Worm (Caenorhabditis elegans) whole organism, L2 larva: ENCODE measurements around the gene T10H9.1.
A peak's percentile ranks its signal among the peaks of the same experiment; 100 is the strongest.

Experiments used
- C34F6.9 ChIP-seq: fragments of 150-350 bp; optimal IDR thresholded peaks from 2 replicates; lab custom pipeline; 2014; ENCODE audit warnings: missing biosample characterization, missing genetic modification characterization
- F13H6.1 ChIP-seq: sonication (generic microtip); optimal IDR thresholded peaks from 2 replicates; lab custom pipeline; 2016; ENCODE audit warnings: missing genetic modification characterization, missing compliant biosample characterization
- R02D3.7 ChIP-seq: fragments of 150-350 bp; optimal IDR thresholded peaks from 2 replicates; lab custom pipeline; 2014; ENCODE audit warnings: missing biosample characterization, missing genetic modification characterization
- Y55F3AM.14 ChIP-seq: fragments of 200-800 bp; sonication (Bioruptor generic); optimal IDR thresholded peaks from 2 replicates; lab custom pipeline; 2018; ENCODE audit warnings: mild to moderate bottlenecking, missing genetic modification characterization, missing compliant biosample characterization
- alr-1 ChIP-seq: fragments of 150-350 bp; optimal IDR thresholded peaks from 2 replicates; lab custom pipeline; 2014; ENCODE audit warnings: missing biosample characterization, missing genetic modification characterization
- aly-2 ChIP-seq: fragments of 150-350 bp; optimal IDR thresholded peaks from 2 replicates; lab custom pipeline; 2014; ENCODE audit warnings: missing biosample characterization, missing genetic modification characterization
- ama-1 ChIP-seq: fragments of 150-350 bp; optimal IDR thresholded peaks from 2 replicates; lab custom pipeline; 2018; ENCODE audit warnings: inconsistent platforms
- blmp-1 ChIP-seq: sonication (generic microtip); optimal IDR thresholded peaks from 2 replicates; lab custom pipeline; 2017; ENCODE audit warnings: missing genetic modification characterization, mild to moderate bottlenecking, missing compliant biosample characterization, antibody characterized with exemption, moderate library complexity; ENCODE audit not compliant: insufficient read depth
- ceh-82 ChIP-seq: fragments of 150-350 bp; optimal IDR thresholded peaks from 2 replicates; lab custom pipeline; 2014; ENCODE audit warnings: missing biosample characterization, missing genetic modification characterization
- crh-2 ChIP-seq: sonication (generic microtip); optimal IDR thresholded peaks from 2 replicates; lab custom pipeline; 2017; ENCODE audit warnings: missing biosample characterization, missing genetic modification characterization
- dmd-4 ChIP-seq: sonication (generic microtip); optimal IDR thresholded peaks from 2 replicates; lab custom pipeline; 2017; ENCODE audit warnings: missing biosample characterization, missing genetic modification characterization
- elt-3 ChIP-seq: sonication (generic microtip); optimal IDR thresholded peaks from 2 replicates; lab custom pipeline; 2017; ENCODE audit warnings: missing biosample characterization, missing genetic modification characterization
- fos-1 ChIP-seq: fragments of 150-350 bp; optimal IDR thresholded peaks from 2 replicates; lab custom pipeline; 2014; ENCODE audit warnings: missing biosample characterization, missing genetic modification characterization
- gmeb-1 ChIP-seq: fragments of 150-350 bp; optimal IDR thresholded peaks from 2 replicates; lab custom pipeline; 2014; ENCODE audit warnings: missing biosample characterization, missing genetic modification characterization
- lin-11 ChIP-seq: fragments of 150-350 bp; sonication (generic microtip); optimal IDR thresholded peaks from 2 replicates; lab custom pipeline; 2014; ENCODE audit warnings: missing biosample characterization, missing genetic modification characterization, inconsistent platforms, mixed read lengths
- lin-13 ChIP-seq: fragments of 150-350 bp; optimal IDR thresholded peaks from 2 replicates; lab custom pipeline; 2014; ENCODE audit warnings: missing biosample characterization, missing genetic modification reagents, missing genetic modification characterization
- lin-39 ChIP-seq: fragments of 150-350 bp; optimal IDR thresholded peaks from 2 replicates; lab custom pipeline; 2014; ENCODE audit warnings: missing biosample characterization, missing genetic modification reagents, missing genetic modification characterization
- lsy-2 ChIP-seq, 2 experiments: fragments of 150-350 bp in 1 of 2; sonication (generic microtip) in 1 of 2; optimal IDR thresholded peaks; 2 replicates each; lab custom pipeline; 2014 to 2017; ENCODE audit warnings: missing biosample characterization in 2 of 2, missing genetic modification characterization in 2 of 2
- mbf-1 ChIP-seq: sonication (generic microtip); optimal IDR thresholded peaks from 2 replicates; lab custom pipeline; 2017; ENCODE audit warnings: missing biosample characterization, missing genetic modification characterization
- mdl-1 ChIP-seq, 2 experiments: fragments of 150-350 bp in 1 of 2; sonication (generic microtip) in 1 of 2; optimal IDR thresholded peaks; 2 replicates each; lab custom pipeline; 2017; ENCODE audit warnings: missing biosample characterization in 2 of 2, missing genetic modification characterization in 2 of 2
- nhr-10 ChIP-seq: sonication (generic microtip); optimal IDR thresholded peaks from 2 replicates; lab custom pipeline; 2017; ENCODE audit warnings: missing biosample characterization, missing genetic modification characterization
- nhr-11 ChIP-seq: fragments of 150-350 bp; optimal IDR thresholded peaks from 2 replicates; lab custom pipeline; 2014; ENCODE audit warnings: missing biosample characterization, missing genetic modification characterization
- nhr-12 ChIP-seq: fragments of 150-350 bp; optimal IDR thresholded peaks from 2 replicates; lab custom pipeline; 2014; ENCODE audit warnings: missing biosample characterization, missing genetic modification characterization
- nhr-129 ChIP-seq: fragments of 150-350 bp; optimal IDR thresholded peaks from 2 replicates; lab custom pipeline; 2014; ENCODE audit warnings: missing biosample characterization, missing genetic modification characterization
- nhr-21 ChIP-seq: fragments of 150-350 bp; optimal IDR thresholded peaks from 2 replicates; lab custom pipeline; 2014; ENCODE audit warnings: missing biosample characterization, missing genetic modification characterization
- nhr-237 ChIP-seq: fragments of 150-350 bp; optimal IDR thresholded peaks from 2 replicates; lab custom pipeline; 2014; ENCODE audit warnings: missing biosample characterization, missing genetic modification characterization
- nhr-25 ChIP-seq: fragments of 150-350 bp; sonication (generic microtip); optimal IDR thresholded peaks from 3 replicates; lab custom pipeline; 2014; ENCODE audit warnings: missing biosample characterization, missing genetic modification characterization
- nhr-6 ChIP-seq: fragments of 150-350 bp; optimal IDR thresholded peaks from 2 replicates; lab custom pipeline; 2014; ENCODE audit warnings: missing biosample characterization, missing genetic modification characterization
- peb-1 ChIP-seq: fragments of 150-350 bp; optimal IDR thresholded peaks from 2 replicates; lab custom pipeline; 2014; ENCODE audit warnings: missing biosample characterization, missing genetic modification characterization
- sem-4 ChIP-seq: fragments of 150-350 bp; optimal IDR thresholded peaks from 2 replicates; lab custom pipeline; 2014; ENCODE audit warnings: missing biosample characterization, missing genetic modification reagents, missing genetic modification characterization
- sma-3 ChIP-seq: sonication (generic microtip); optimal IDR thresholded peaks from 2 replicates; lab custom pipeline; 2016; ENCODE audit warnings: missing genetic modification reagents, missing genetic modification characterization, missing compliant biosample characterization
- sma-9 ChIP-seq, 2 experiments: fragments of 150-350 bp in 1 of 2; sonication (generic microtip) in 1 of 2; optimal IDR thresholded peaks; 2 replicates each; lab custom pipeline; 2014 to 2016; ENCODE audit warnings: missing genetic modification characterization in 2 of 2, mild to moderate bottlenecking in 1 of 2, missing biosample characterization in 1 of 2, missing compliant biosample characterization in 1 of 2, missing genetic modification reagents in 1 of 2, moderate library complexity in 1 of 2
- snpc-4 ChIP-seq: fragments of 150-350 bp; optimal IDR thresholded peaks from 2 replicates; lab custom pipeline; 2014; ENCODE audit warnings: missing biosample characterization, missing genetic modification characterization
- unc-39 ChIP-seq: fragments of 150-350 bp; optimal IDR thresholded peaks from 2 replicates; lab custom pipeline; 2014; ENCODE audit warnings: missing biosample characterization, missing genetic modification characterization
- unc-55 ChIP-seq: fragments of 150-350 bp; sonication (generic microtip); optimal IDR thresholded peaks from 3 replicates; lab custom pipeline; 2014; ENCODE audit warnings: missing biosample characterization, missing genetic modification reagents, missing genetic modification characterization
- unc-62 ChIP-seq: fragments of 150-350 bp; optimal IDR thresholded peaks from 2 replicates; lab custom pipeline; 2014; ENCODE audit warnings: missing biosample characterization, missing genetic modification reagents, missing genetic modification characterization
- ztf-1 ChIP-seq: fragments of 200-800 bp; sonication (Bioruptor generic); conservative IDR thresholded peaks from 2 replicates; pipeline ENCODE4 v1.3.6; 2022; ENCODE audit warnings: missing genetic modification characterization, missing compliant biosample characterization
- ztf-4 ChIP-seq: fragments of 150-350 bp; optimal IDR thresholded peaks from 2 replicates; lab custom pipeline; 2014; ENCODE audit warnings: missing biosample characterization, missing genetic modification characterization

Gene T10H9.1

DNA sequence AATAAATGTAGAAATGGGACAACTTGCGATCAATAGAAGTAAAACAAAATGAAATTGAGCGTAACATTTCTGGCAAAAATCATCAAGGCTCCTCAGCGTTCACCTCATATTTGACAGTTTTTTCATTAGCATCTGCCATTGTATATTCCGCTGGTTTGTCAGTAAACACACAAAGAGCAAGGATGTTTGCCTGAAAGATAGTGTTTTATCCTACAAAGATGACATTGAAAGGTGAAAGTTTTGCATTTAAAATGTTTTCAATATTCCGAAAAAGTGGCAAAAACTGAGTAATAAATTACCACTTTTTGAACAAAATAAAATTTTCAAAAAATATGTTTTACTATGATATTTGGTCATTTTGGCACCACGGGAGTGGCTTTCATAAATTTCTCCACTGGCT, 36.5 kb downstream of the T10H9.1 start:
- TF ChIP-seq crh-2 (tag; lab: Kevin White, UChicago) (no peak), ceh-82 (tag; lab: Kevin White, UChicago) (no peak), R02D3.7 (no peak), blmp-1 (tag; lab: Kevin White, UChicago) (no peak), sem-4 (tag; lab: Kevin White, UChicago) (no peak)

DNA sequence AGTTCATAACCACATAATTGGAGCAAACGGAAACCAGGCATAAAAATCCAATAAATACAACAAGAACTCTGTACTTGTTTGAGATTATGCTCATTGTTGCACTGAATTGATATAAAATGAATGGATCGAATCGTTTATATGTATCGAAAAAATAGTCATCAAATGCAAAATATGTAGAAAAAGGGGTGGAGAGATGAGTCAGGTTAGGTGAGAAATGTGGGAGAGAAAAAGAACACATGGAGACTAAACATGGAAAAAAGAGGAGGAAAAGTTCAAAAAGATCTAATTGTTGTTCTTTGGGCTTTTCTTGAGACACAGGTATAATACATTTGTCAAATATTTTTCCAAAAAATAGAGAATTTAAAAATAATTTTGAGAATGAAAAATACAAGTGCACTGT, 39.0 kb downstream of the T10H9.1 start, which contains the start of gene K11G9.5:
TSS of gene K11G9.5 (minus strand) at position 101 of the 400 bp plus-strand sequence.
- TF ChIP-seq ztf-4 = no peak
- no peak for TF ChIP-seq ama-1 (lab: Kevin White, UChicago)
- TF ChIP-seq F13H6.1 (tag; lab: Kevin White, UChicago) = no peak
- no peak for TF ChIP-seq elt-3 (tag; lab: Kevin White, UChicago)
- no peak for TF ChIP-seq ceh-82 (tag; lab: Kevin White, UChicago)
- TF ChIP-seq lsy-2 (tag; optimal IDR thresholded peaks at IDR 0.05; lab: Kevin White, UChicago) = no peak
- no peak for TF ChIP-seq unc-62
- TF ChIP-seq nhr-10 (tag; lab: Kevin White, UChicago) = no peak
- TF ChIP-seq aly-2 (tag; lab: Kevin White, UChicago) = no peak
- no peak for TF ChIP-seq sma-9 (GFP tag; optimal IDR thresholded peaks at IDR 0.05; lab: Kevin White, UChicago)
- TF ChIP-seq sma-9 (tag; optimal IDR thresholded peaks at IDR 0.05; lab: Kevin White, UChicago) = no peak
- no peak for TF ChIP-seq Y55F3AM.14
- TF ChIP-seq blmp-1 (tag; lab: Kevin White, UChicago) = no peak
- no peak for TF ChIP-seq lin-39 (tag; lab: Kevin White, UChicago)
- TF ChIP-seq alr-1 (tag; lab: Kevin White, UChicago) = no peak
- TF ChIP-seq gmeb-1 (tag; lab: Kevin White, UChicago) = no peak
- TF ChIP-seq C34F6.9 (tag; lab: Kevin White, UChicago) = no peak
- TF ChIP-seq nhr-21 (tag; lab: Kevin White, UChicago) = no peak
- TF ChIP-seq mdl-1 (tag; optimal IDR thresholded peaks at IDR 0.05; lab: Kevin White, UChicago) = no peak

DNA sequence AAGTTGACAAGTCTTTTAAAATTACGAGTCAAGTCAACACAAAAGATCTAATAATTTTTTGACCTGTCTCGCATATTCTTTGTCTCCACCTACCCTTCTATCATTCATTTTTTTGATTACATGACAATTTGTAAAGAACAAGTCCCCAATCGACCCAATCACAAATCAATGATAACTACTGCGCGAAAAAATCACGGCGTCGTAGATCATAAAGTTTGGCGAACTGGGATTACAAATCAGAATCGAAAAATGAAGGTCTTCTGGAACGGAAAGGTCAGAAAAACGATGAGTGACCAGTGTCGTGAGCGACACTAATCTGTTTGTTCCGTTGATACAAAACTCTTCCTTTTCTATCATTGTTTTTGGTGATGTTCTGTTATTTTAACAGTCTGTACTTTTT, 40.7 kb downstream of the T10H9.1 start:
- TF ChIP-seq F13H6.1 (tag; lab: Kevin White, UChicago) (no peak), nhr-10 (tag; lab: Kevin White, UChicago) (no peak), sma-3 (GFP tag; lab: Kevin White, UChicago) (peak; percentile 62), mbf-1 (tag; lab: Kevin White, UChicago) (no peak), nhr-25 (tag; lab: Kevin White, UChicago) (peak; percentile 39), ceh-82 (tag; lab: Kevin White, UChicago) (no peak), nhr-6 (no peak), lin-11 (tag; lab: Kevin White, UChicago) (no peak)

DNA sequence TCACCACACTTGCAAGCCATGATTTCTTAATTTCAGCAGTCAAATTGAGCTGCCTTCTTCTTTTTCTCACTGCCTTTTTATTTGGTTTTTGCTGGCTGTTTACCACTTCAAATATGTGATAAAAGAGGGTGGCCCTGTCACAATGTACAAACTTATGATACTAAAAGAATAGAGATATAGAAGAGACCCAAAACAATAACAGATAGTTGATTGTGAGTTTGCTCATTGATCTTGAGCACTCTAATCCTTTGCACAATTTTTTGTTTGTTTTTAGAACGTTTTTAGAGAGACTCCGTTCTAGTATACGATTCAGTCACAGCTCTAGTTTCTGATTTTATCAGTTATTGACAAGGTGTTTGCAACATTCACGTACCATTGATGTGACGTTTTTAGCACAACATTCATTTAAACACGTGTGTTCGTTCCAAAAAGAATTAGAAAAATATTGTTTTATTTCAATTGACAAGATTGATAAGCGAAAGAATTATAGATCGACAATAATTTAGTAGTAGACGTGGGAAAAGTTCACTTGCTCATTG, 42.5 kb downstream of the T10H9.1 start, which contains the start of gene mtl-1:
TSS of gene mtl-1 (minus strand) at position 51 of the 539 bp plus-strand sequence.
- TF ChIP-seq ztf-1 (GFP tag; lab: Robert Waterston, UW) (no peak), unc-62 (no peak), unc-55 (GFP tag; lab: Kevin White, UChicago) (no peak), mbf-1 (tag; lab: Kevin White, UChicago) (no peak), nhr-129 (tag; lab: Kevin White, UChicago) (no peak), nhr-6 (no peak), sem-4 (tag; lab: Kevin White, UChicago) (no peak), ama-1 (lab: Kevin White, UChicago) (no peak), nhr-21 (tag; lab: Kevin White, UChicago) (no peak), mdl-1 (tag; optimal IDR thresholded peaks at IDR 0.05; lab: Kevin White, UChicago) (no peak), fos-1 (no peak), aly-2 (tag; lab: Kevin White, UChicago) (no peak)

DNA sequence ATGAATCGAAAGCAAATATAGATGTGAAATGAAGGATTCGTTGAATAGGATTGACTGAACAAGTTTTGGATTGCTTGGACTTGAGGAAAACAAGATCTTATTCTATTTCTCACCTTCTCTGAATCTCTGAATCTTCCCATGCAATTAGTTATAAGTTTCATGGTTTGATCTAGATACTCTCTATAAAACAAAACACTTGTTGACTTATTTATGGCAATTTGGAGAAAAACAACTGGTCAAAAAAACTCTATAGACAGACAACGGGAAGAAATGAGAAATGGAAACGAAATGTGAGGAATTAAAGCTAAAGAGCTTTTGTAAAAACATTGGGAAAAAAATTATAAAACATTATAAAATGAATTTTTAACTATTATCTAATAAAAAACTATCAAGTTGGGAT, 45.3 kb downstream of the T10H9.1 start, which contains the start of gene W02F12.8:
TSS of gene W02F12.8 (minus strand) at position 101 of the 400 bp plus-strand sequence.
- TF ChIP-seq lin-13 (no peak), nhr-237 (tag; lab: Kevin White, UChicago) (no peak), nhr-6 (no peak), crh-2 (tag; lab: Kevin White, UChicago) (no peak), peb-1 (tag; lab: Kevin White, UChicago) (no peak), nhr-11 (tag; lab: Kevin White, UChicago) (no peak), snpc-4 (tag; lab: Kevin White, UChicago) (no peak), nhr-129 (tag; lab: Kevin White, UChicago) (no peak), nhr-25 (tag; lab: Kevin White, UChicago) (no peak), fos-1 (no peak), ztf-4 (no peak), unc-62 (no peak), mdl-1 (tag; optimal IDR thresholded peaks at IDR 0.05; lab: Kevin White, UChicago) (no peak), C34F6.9 (tag; lab: Kevin White, UChicago) (no peak), nhr-12 (tag; lab: Kevin White, UChicago) (no peak), dmd-4 (tag; lab: Kevin White, UChicago) (no peak), unc-39 (no peak), blmp-1 (tag; lab: Kevin White, UChicago) (no peak)
